Worm (Caenorhabditis elegans) whole organism, young adult: ENCODE data around the gene R02E4.2.

Source experiments
- C06A6.2 ChIP-seq: fragments of 200-800 bp; sonication (Bioruptor generic); conservative IDR thresholded peaks from 2 replicates; pipeline ENCODE4 v1.3.6; 2022; ENCODE audit warnings: missing genetic modification characterization, missing compliant biosample characterization
- C17E4.6 ChIP-seq: fragments of 200-800 bp; sonication (Bioruptor generic); IDR thresholded peaks from 2 replicates; pipeline ENCODE4 v1.3.6; 2022; ENCODE audit warnings: missing genetic modification reagents, missing genetic modification characterization, missing compliant biosample characterization
- F10E7.11 ChIP-seq: sonication (generic microtip); optimal IDR thresholded peaks from 2 replicates; lab custom pipeline; 2017; ENCODE audit warnings: mild to moderate bottlenecking, missing genetic modification characterization, moderate library complexity, missing compliant biosample characterization
- F22D6.2 ChIP-seq: sonication (generic microtip); optimal IDR thresholded peaks from 2 replicates; lab custom pipeline; 2016; ENCODE audit warnings: mild to moderate bottlenecking, missing genetic modification characterization, missing compliant biosample characterization
- F33H1.4 ChIP-seq: fragments of 200-800 bp; sonication (Bioruptor generic); IDR thresholded peaks from 2 replicates; pipeline ENCODE4 v1.3.6; 2022; ENCODE audit warnings: missing genetic modification reagents, missing genetic modification characterization, missing compliant biosample characterization
- F37B4.10 ChIP-seq: fragments of 200-800 bp; sonication (Bioruptor generic); IDR thresholded peaks from 2 replicates; pipeline ENCODE4 v1.3.6; 2022; ENCODE audit warnings: missing genetic modification characterization, missing compliant biosample characterization
- F39B2.1 ChIP-seq: fragments of 200-800 bp; sonication (Bioruptor generic); IDR thresholded peaks from 2 replicates; pipeline ENCODE4 v1.3.6; 2022; ENCODE audit warnings: missing genetic modification reagents, missing genetic modification characterization, missing compliant biosample characterization
- K12H6.12 ChIP-seq: fragments of 200-800 bp; sonication (Bioruptor generic); optimal IDR thresholded peaks from 2 replicates; lab custom pipeline; 2018; ENCODE audit warnings: mild to moderate bottlenecking, missing genetic modification characterization, missing compliant biosample characterization
- T07F8.4 ChIP-seq: sonication (generic microtip); optimal IDR thresholded peaks from 2 replicates; lab custom pipeline; 2016; ENCODE audit warnings: mild to moderate bottlenecking, missing genetic modification characterization, moderate library complexity, missing compliant biosample characterization
- Y79H2A.3 ChIP-seq: fragments of 200-800 bp; sonication (Bioruptor generic); conservative IDR thresholded peaks from 2 replicates; pipeline ENCODE4 v1.3.6; 2022; ENCODE audit warnings: missing genetic modification reagents, missing genetic modification characterization, missing compliant biosample characterization
- ZK185.1 ChIP-seq: sonication (generic microtip); optimal IDR thresholded peaks from 2 replicates; lab custom pipeline; 2016; ENCODE audit warnings: mild to moderate bottlenecking, missing genetic modification characterization, missing compliant biosample characterization; ENCODE audit not compliant: poor library complexity, severe bottlenecking
- ama-1 ChIP-seq, 3 experiments: fragments of 150-350 bp in 1 of 3; sonication (generic microtip) in 2 of 3; optimal IDR thresholded peaks; 2 replicates each; lab custom pipeline; 2014 to 2018; ENCODE audit warnings: missing biosample characterization in 2 of 3, missing genetic modification characterization in 2 of 3, missing genetic modification reagents in 2 of 3
- aptf-2 ChIP-seq: fragments of 200-800 bp; sonication (Bioruptor generic); conservative IDR thresholded peaks from 2 replicates; pipeline ENCODE4 v1.3.6; 2022; ENCODE audit warnings: missing genetic modification reagents, missing genetic modification characterization, missing compliant biosample characterization
- aptf-3 ChIP-seq: fragments of 200-800 bp; sonication (Bioruptor generic); IDR thresholded peaks from 2 replicates; pipeline ENCODE4 v1.3.6; 2022; ENCODE audit warnings: missing genetic modification characterization, missing compliant biosample characterization
- atf-7 ChIP-seq: sonication (generic microtip); optimal IDR thresholded peaks from 2 replicates; lab custom pipeline; 2017; ENCODE audit warnings: mild to moderate bottlenecking, missing genetic modification characterization, missing compliant biosample characterization
- attf-3 ChIP-seq: fragments of 200-800 bp; sonication (Bioruptor generic); conservative IDR thresholded peaks from 2 replicates; pipeline ENCODE4 v1.3.6; 2022; ENCODE audit warnings: missing genetic modification reagents, missing genetic modification characterization, missing compliant biosample characterization
- attf-5 ChIP-seq: fragments of 200-800 bp; sonication (Bioruptor generic); optimal IDR thresholded peaks from 2 replicates; lab custom pipeline; 2018; ENCODE audit warnings: mild to moderate bottlenecking, missing genetic modification characterization, missing compliant biosample characterization
- ccch-3 ChIP-seq: fragments of 200-800 bp; sonication (Bioruptor generic); optimal IDR thresholded peaks from 2 replicates; lab custom pipeline; 2018; ENCODE audit warnings: mild to moderate bottlenecking, missing genetic modification characterization, missing compliant biosample characterization
- cebp-2 ChIP-seq: fragments of 200-800 bp; sonication (Bioruptor generic); IDR thresholded peaks from 2 replicates; pipeline ENCODE4 v1.3.6; 2022; ENCODE audit warnings: missing genetic modification characterization, missing compliant biosample characterization
- ceh-27 ChIP-seq: fragments of 200-800 bp; sonication (Bioruptor generic); optimal IDR thresholded peaks from 2 replicates; lab custom pipeline; 2018; ENCODE audit warnings: mild to moderate bottlenecking, missing genetic modification characterization, moderate library complexity, missing compliant biosample characterization
- ceh-40 ChIP-seq: fragments of 200-800 bp; sonication (Bioruptor generic); IDR thresholded peaks from 2 replicates; pipeline ENCODE4 v1.3.6; 2022; ENCODE audit warnings: missing genetic modification characterization, missing compliant biosample characterization
- ceh-58 ChIP-seq: fragments of 200-800 bp; sonication (Bioruptor generic); IDR thresholded peaks from 2 replicates; pipeline ENCODE4 v1.3.6; 2022; ENCODE audit warnings: missing genetic modification characterization, missing compliant biosample characterization
- dpl-1 ChIP-seq: fragments of 150-350 bp; optimal IDR thresholded peaks from 2 replicates; lab custom pipeline; 2014; ENCODE audit warnings: missing biosample characterization, missing genetic modification reagents, missing genetic modification characterization
- efl-1 ChIP-seq: fragments of 150-350 bp; optimal IDR thresholded peaks from 2 replicates; lab custom pipeline; 2014; ENCODE audit warnings: missing biosample characterization, missing genetic modification reagents, missing genetic modification characterization
- gei-17 ChIP-seq: fragments of 200-800 bp; sonication (Bioruptor generic); optimal IDR thresholded peaks from 2 replicates; lab custom pipeline; 2018; ENCODE audit warnings: mild to moderate bottlenecking, missing genetic modification characterization, missing compliant biosample characterization
- him-1 ChIP-seq: sonication (generic microtip); optimal IDR thresholded peaks from 2 replicates; lab custom pipeline; 2016; ENCODE audit warnings: missing genotype, missing genetic modification reagents, missing genetic modification characterization, missing compliant biosample characterization
- lag-1 ChIP-seq: fragments of 200-800 bp; sonication (Bioruptor generic); IDR thresholded peaks from 2 replicates; pipeline ENCODE4 v1.3.6; 2022; ENCODE audit warnings: missing genetic modification reagents, missing genetic modification characterization, missing compliant biosample characterization
- lsy-27 ChIP-seq: sonication (generic microtip); optimal IDR thresholded peaks from 2 replicates; lab custom pipeline; 2017; ENCODE audit warnings: missing genetic modification characterization, mild to moderate bottlenecking, missing compliant biosample characterization, antibody characterized with exemption, missing genotype, borderline replicate concordance; ENCODE audit not compliant: insufficient read depth
- madf-3 ChIP-seq: fragments of 200-800 bp; sonication (Bioruptor generic); IDR thresholded peaks from 2 replicates; pipeline ENCODE4 v1.3.6; 2022; ENCODE audit warnings: missing genetic modification reagents, missing genetic modification characterization, missing compliant biosample characterization
- madf-6 ChIP-seq: fragments of 200-800 bp; sonication (Bioruptor generic); IDR thresholded peaks from 2 replicates; pipeline ENCODE4 v1.3.6; 2022; ENCODE audit warnings: missing genetic modification reagents, missing genetic modification characterization, missing compliant biosample characterization
- madf-8 ChIP-seq: fragments of 200-800 bp; sonication (Bioruptor generic); conservative IDR thresholded peaks from 2 replicates; pipeline ENCODE4 v1.3.6; 2022; ENCODE audit warnings: missing genetic modification reagents, missing genetic modification characterization, missing compliant biosample characterization
- mcd-1 ChIP-seq: fragments of 200-800 bp; sonication (Bioruptor generic); IDR thresholded peaks from 2 replicates; pipeline ENCODE4 v1.3.6; 2022; ENCODE audit warnings: missing genetic modification reagents, missing genetic modification characterization, missing compliant biosample characterization
- mes-4 ChIP-seq: sonication (generic microtip); optimal IDR thresholded peaks from 2 replicates; lab custom pipeline; 2016; ENCODE audit warnings: missing genotype, missing genetic modification characterization, missing compliant biosample characterization
- mxl-1 ChIP-seq: sonication (generic microtip); optimal IDR thresholded peaks from 2 replicates; lab custom pipeline; 2016; ENCODE audit warnings: missing genetic modification characterization, missing compliant biosample characterization
- nhr-120 ChIP-seq: fragments of 200-800 bp; sonication (Bioruptor generic); IDR thresholded peaks from 2 replicates; pipeline ENCODE4 v1.3.6; 2022; ENCODE audit warnings: missing genetic modification characterization, missing compliant biosample characterization
- nhr-27 ChIP-seq: fragments of 200-800 bp; sonication (Bioruptor generic); optimal IDR thresholded peaks from 2 replicates; lab custom pipeline; 2018; ENCODE audit warnings: mild to moderate bottlenecking, missing genetic modification characterization, moderate library complexity, missing compliant biosample characterization
- pha-4 ChIP-seq: fragments of 150-350 bp; sonication (generic microtip); optimal IDR thresholded peaks from 2 replicates; lab custom pipeline; 2014; ENCODE audit warnings: missing biosample characterization, missing genetic modification reagents, missing genetic modification characterization
- rpc-1 ChIP-seq, 2 experiments: fragments of 150-350 bp in 1 of 2; sonication (generic microtip) in 1 of 2; optimal IDR thresholded peaks; 2 replicates each; lab custom pipeline; 2014 to 2018; ENCODE audit warnings: missing biosample characterization in 1 of 2, missing genetic modification characterization in 1 of 2, missing genetic modification reagents in 1 of 2, missing genotype in 1 of 2
- sea-2 ChIP-seq: fragments of 200-800 bp; sonication (Bioruptor generic); IDR thresholded peaks from 2 replicates; pipeline ENCODE4 v1.3.6; 2022; ENCODE audit warnings: missing genetic modification characterization, missing compliant biosample characterization
- snpc-3.4 ChIP-seq: sonication (generic microtip); optimal IDR thresholded peaks from 2 replicates; lab custom pipeline; 2017; ENCODE audit warnings: missing genetic modification characterization, mild to moderate bottlenecking, missing compliant biosample characterization, antibody characterized with exemption, moderate library complexity, missing genotype, missing genetic modification reagents
- snpc-4 ChIP-seq, 5 experiments: fragments of 150-350 bp in 1 of 5; sonication (generic microtip) in 4 of 5; optimal IDR thresholded peaks; 2 replicates each; lab custom pipeline; 2014 to 2018; ENCODE audit warnings: missing genetic modification characterization in 5 of 5, missing biosample characterization in 3 of 5, antibody characterized with exemption in 2 of 5, mild to moderate bottlenecking in 2 of 5, missing compliant biosample characterization in 2 of 5, missing genotype in 2 of 5, moderate library complexity in 2 of 5, missing genetic modification reagents in 1 of 5
- sptf-2 ChIP-seq: fragments of 200-800 bp; sonication (Bioruptor generic); optimal IDR thresholded peaks from 2 replicates; lab custom pipeline; 2018; ENCODE audit warnings: mild to moderate bottlenecking, missing genetic modification characterization, missing compliant biosample characterization
- tbp1 ChIP-seq: fragments of 200-800 bp; sonication (Bioruptor generic); optimal IDR thresholded peaks from 2 replicates; lab custom pipeline; 2018; ENCODE audit warnings: mild to moderate bottlenecking, missing genetic modification characterization, missing compliant biosample characterization
- tbx-9 ChIP-seq: sonication (generic microtip); optimal IDR thresholded peaks from 2 replicates; lab custom pipeline; 2016; ENCODE audit warnings: borderline replicate concordance, missing genetic modification characterization, inconsistent platforms, missing compliant biosample characterization
- tlf-1 ChIP-seq: fragments of 200-800 bp; sonication (Bioruptor generic); optimal IDR thresholded peaks from 2 replicates; lab custom pipeline; 2018; ENCODE audit warnings: mild to moderate bottlenecking, missing genetic modification characterization, missing compliant biosample characterization
- unc-62 ChIP-seq: fragments of 150-350 bp; optimal IDR thresholded peaks from 2 replicates; lab custom pipeline; 2014; ENCODE audit warnings: missing biosample characterization, missing genetic modification reagents, missing genetic modification characterization

The R02E4.2 gene

ce11 chrX:4147600-4148448, 40.6 kb downstream of the R02E4.2 start (continued):
- peak; percentile 35 for TF ChIP-seq K12H6.12 (tag; lab: Kevin White, UChicago)
- TF ChIP-seq ZK185.1 (tag; lab: Kevin White, UChicago): peak; percentile 33
- TF ChIP-seq mxl-1: no peak
- TF ChIP-seq snpc-4 (GFP tag; optimal IDR thresholded peaks at IDR 0.05; lab: Kevin White, UChicago): no peak
- TF ChIP-seq snpc-4 (tag; optimal IDR thresholded peaks at IDR 0.05; lab: Kevin White, UChicago): peak in 2 of 4 experiments; percentile 22 to 42
- no peak for TF ChIP-seq him-1
- TF ChIP-seq cebp-2 (GFP tag; lab: Robert Waterston, UW): no peak
- no peak for TF ChIP-seq nhr-120 (GFP tag; lab: Robert Waterston, UW)
- TF ChIP-seq ceh-40 (GFP tag; lab: Robert Waterston, UW): no peak
- TF ChIP-seq sea-2 (GFP tag; lab: Robert Waterston, UW): no peak
- no peak for TF ChIP-seq tbp1 (GFP tag; lab: Kevin White, UChicago)
- peak; percentile 27 for TF ChIP-seq C06A6.2 (GFP tag; lab: Robert Waterston, UW)
- TF ChIP-seq mes-4: no peak
- peak; percentile 50 for TF ChIP-seq F10E7.11 (tag; lab: Kevin White, UChicago)
- no peak for TF ChIP-seq F33H1.4 (GFP tag; lab: Robert Waterston, UW)
- TF ChIP-seq tbx-9 (tag; lab: Kevin White, UChicago): peak; percentile 23
- no peak for TF ChIP-seq pha-4 (tag; lab: Kevin White, UChicago)
- no peak for TF ChIP-seq dpl-1
- TF ChIP-seq madf-3: peak; percentile 70
- TF ChIP-seq attf-5: no peak
- TF ChIP-seq efl-1 (GFP tag; lab: Kevin White, UChicago): no peak
- no peak for TF ChIP-seq lag-1 (GFP tag; lab: Robert Waterston, UW)
- TF ChIP-seq ama-1 (optimal IDR thresholded peaks at IDR 0.05; lab: Kevin White, UChicago): peak; percentile 12
- no peak for TF ChIP-seq ama-1 (GFP tag; optimal IDR thresholded peaks at IDR 0.05; lab: Kevin White, UChicago)
- no peak for TF ChIP-seq aptf-3 (GFP tag; lab: Robert Waterston, UW)
- TF ChIP-seq lsy-27 (tag; lab: Kevin White, UChicago): no peak
- TF ChIP-seq F37B4.10 (GFP tag; lab: Robert Waterston, UW): no peak
- TF ChIP-seq ccch-3 (GFP tag; lab: Kevin White, UChicago): no peak
- TF ChIP-seq C17E4.6 (GFP tag; lab: Robert Waterston, UW): no peak
- no peak for TF ChIP-seq Y79H2A.3 (GFP tag; lab: Robert Waterston, UW)
- peak; percentile 59 for TF ChIP-seq atf-7 (tag; lab: Kevin White, UChicago)
- TF ChIP-seq attf-3 (GFP tag; lab: Robert Waterston, UW): no peak
- TF ChIP-seq T07F8.4 (tag; lab: Kevin White, UChicago): no peak
- TF ChIP-seq nhr-27 (tag; lab: Kevin White, UChicago): no peak
- TF ChIP-seq snpc-3.4 (tag; lab: Kevin White, UChicago): no peak
- peak; percentile 25 for TF ChIP-seq tlf-1 (GFP tag; lab: Kevin White, UChicago)
- TF ChIP-seq F39B2.1: peak; percentile 43
- TF ChIP-seq unc-62: no peak
- no peak for TF ChIP-seq F22D6.2 (tag; lab: Kevin White, UChicago)
- TF ChIP-seq madf-8 (GFP tag; lab: Robert Waterston, UW): no peak
- no peak for TF ChIP-seq mcd-1 (GFP tag; lab: Robert Waterston, UW)
- TF ChIP-seq aptf-2 (GFP tag; lab: Robert Waterston, UW): no peak
- TF ChIP-seq ceh-27: no peak
- TF ChIP-seq rpc-1 (optimal IDR thresholded peaks at IDR 0.05; lab: Kevin White, UChicago): no peak
- no peak for TF ChIP-seq rpc-1 (tag; optimal IDR thresholded peaks at IDR 0.05; lab: Kevin White, UChicago)
- peak; percentile 26 for TF ChIP-seq madf-6 (GFP tag; lab: Robert Waterston, UW)
- peak; percentile 26 for TF ChIP-seq gei-17 (GFP tag; lab: Kevin White, UChicago)
- TF ChIP-seq sptf-2 (GFP tag; lab: Kevin White, UChicago): no peak
- TF ChIP-seq ceh-58: no peak
